Worm (Caenorhabditis elegans): ENCODE results near the gene C06A1.7.

Gene C06A1.7

ce11 chrII:10523031-10523430, 41.7 kb upstream of the C06A1.7 start:
- TF ChIP-seq ceh-31 (tag; optimal IDR thresholded peaks at IDR 0.05): no peak
- no peak for TF ChIP-seq nhr-232 (tag; optimal IDR thresholded peaks at IDR 0.05)
- no peak for TF ChIP-seq ceh-2 (tag; optimal IDR thresholded peaks at IDR 0.05)
- no peak for TF ChIP-seq unc-55 (GFP tag; optimal IDR thresholded peaks at IDR 0.05)
- TF ChIP-seq rnt-1 (tag; optimal IDR thresholded peaks at IDR 0.05): no peak
- TF ChIP-seq pat-9 (tag; optimal IDR thresholded peaks at IDR 0.05): no peak
- no peak for TF ChIP-seq ceh-6 (GFP tag; optimal IDR thresholded peaks at IDR 0.05)
- no peak for TF ChIP-seq hlh-13 (GFP tag; optimal IDR thresholded peaks at IDR 0.05)
- no peak for TF ChIP-seq pros-1 (tag; optimal IDR thresholded peaks at IDR 0.05)
- no peak for TF ChIP-seq ceh-45 (GFP tag; IDR thresholded peaks at IDR 0.05)
- TF ChIP-seq ceh-9 (tag; optimal IDR thresholded peaks at IDR 0.05): no peak
- TF ChIP-seq lim-6 (tag; optimal IDR thresholded peaks at IDR 0.05): no peak
- TF ChIP-seq ceh-22 (tag; optimal IDR thresholded peaks at IDR 0.05): no peak
- no peak for TF ChIP-seq pha-4 (tag; optimal IDR thresholded peaks at IDR 0.05)
- no peak for TF ChIP-seq syd-9 (tag; optimal IDR thresholded peaks at IDR 0.05)
- no peak for TF ChIP-seq ceh-48 (tag; optimal IDR thresholded peaks at IDR 0.05)
- TF ChIP-seq pag-3 (tag; optimal IDR thresholded peaks at IDR 0.05; ENCODE audit: borderline replicate concordance): no peak
- TF ChIP-seq fax-1 (tag; optimal IDR thresholded peaks at IDR 0.05): no peak
- no peak for TF ChIP-seq madf-2 (tag; optimal IDR thresholded peaks at IDR 0.05)

ce11 chrII:10523583-10523982, 41.1 kb upstream of the C06A1.7 start, which contains the start of gene F59B10.5:
Gene F59B10.5 (minus strand): TSS chrII:10523683.
- TF ChIP-seq unc-86 (tag; optimal IDR thresholded peaks at IDR 0.05): no peak
- no peak for TF ChIP-seq Y22D7AL.16 (tag; optimal IDR thresholded peaks at IDR 0.05)
- TF ChIP-seq fkh-10 (GFP tag; optimal IDR thresholded peaks at IDR 0.05): no peak
- no peak for TF ChIP-seq lin-11 (tag; optimal IDR thresholded peaks at IDR 0.05)
- no peak for TF ChIP-seq ceh-6 (GFP tag; optimal IDR thresholded peaks at IDR 0.05)
- no peak for TF ChIP-seq unc-55 (GFP tag; optimal IDR thresholded peaks at IDR 0.05)
- no peak for TF ChIP-seq fax-1 (tag; optimal IDR thresholded peaks at IDR 0.05)
- TF ChIP-seq pax-1 (tag; optimal IDR thresholded peaks at IDR 0.05): no peak
- no peak for TF ChIP-seq sox-2 (GFP tag; IDR thresholded peaks at IDR 0.05)
- TF ChIP-seq ceh-30 (tag; optimal IDR thresholded peaks at IDR 0.05): no peak
- no peak for TF ChIP-seq ets-4 (tag; optimal IDR thresholded peaks at IDR 0.05)
- no peak for TF ChIP-seq dmd-4 (tag; optimal IDR thresholded peaks at IDR 0.05; ENCODE audit: borderline replicate concordance)
- no peak for TF ChIP-seq ama-1 (optimal IDR thresholded peaks at IDR 0.05)

ce11 chrII:10524374-10524773, 40.3 kb upstream of the C06A1.7 start, which contains the start of gene F59B10.6:
Gene F59B10.6 (minus strand): TSS chrII:10524474.
- TF ChIP-seq hlh-15 (tag; optimal IDR thresholded peaks at IDR 0.05): no peak
- TF ChIP-seq pqm-1 (tag; optimal IDR thresholded peaks at IDR 0.05): no peak
- TF ChIP-seq nfya-1 (tag; optimal IDR thresholded peaks at IDR 0.05): no peak
- no peak for TF ChIP-seq sdc-2 (tag; optimal IDR thresholded peaks at IDR 0.05)
- TF ChIP-seq mec-3 (tag; optimal IDR thresholded peaks at IDR 0.05; ENCODE audit: borderline replicate concordance): no peak
- TF ChIP-seq sox-4 (tag; optimal IDR thresholded peaks at IDR 0.05): no peak
- no peak for TF ChIP-seq lin-11 (tag; optimal IDR thresholded peaks at IDR 0.05)
- TF ChIP-seq elt-2 (tag; optimal IDR thresholded peaks at IDR 0.05): no peak
- TF ChIP-seq Y22D7AL.16 (tag; optimal IDR thresholded peaks at IDR 0.05): no peak
- no peak for TF ChIP-seq pha-4 (tag; optimal IDR thresholded peaks at IDR 0.05)
- no peak for TF ChIP-seq unc-3 (GFP tag; conservative IDR thresholded peaks at IDR 0.05)
- no peak for TF ChIP-seq unc-3 (tag; optimal IDR thresholded peaks at IDR 0.05)
- TF ChIP-seq ref-2 (tag; optimal IDR thresholded peaks at IDR 0.05): no peak
- TF ChIP-seq fax-1 (tag; optimal IDR thresholded peaks at IDR 0.05): no peak

ce11 chrII:10525134-10525533, 39.6 kb upstream of the C06A1.7 start:
- TF ChIP-seq C38D4.7 (GFP tag; optimal IDR thresholded peaks at IDR 0.05): no peak

Data from whole organism, late embryonic.